Worm (Caenorhabditis elegans) whole organism, L2 larva: ENCODE results near the gene F57B9.8.

Source experiments
- Y55F3AM.14 ChIP-seq: fragments of 200-800 bp; sonication (Bioruptor generic); optimal IDR thresholded peaks from 2 replicates; lab custom pipeline; 2018; ENCODE audit warnings: mild to moderate bottlenecking, missing genetic modification characterization, missing compliant biosample characterization
- aly-2 ChIP-seq: fragments of 150-350 bp; optimal IDR thresholded peaks from 2 replicates; lab custom pipeline; 2014; ENCODE audit warnings: missing biosample characterization, missing genetic modification characterization
- ceh-16 ChIP-seq: fragments of 150-350 bp; optimal IDR thresholded peaks from 2 replicates; lab custom pipeline; 2014; ENCODE audit warnings: missing biosample characterization, missing genetic modification characterization
- ceh-82 ChIP-seq: fragments of 150-350 bp; optimal IDR thresholded peaks from 2 replicates; lab custom pipeline; 2014; ENCODE audit warnings: missing biosample characterization, missing genetic modification characterization
- elt-1 ChIP-seq: fragments of 150-350 bp; optimal IDR thresholded peaks from 2 replicates; lab custom pipeline; 2014; ENCODE audit warnings: missing biosample characterization, missing genetic modification characterization
- lin-13 ChIP-seq: fragments of 150-350 bp; optimal IDR thresholded peaks from 2 replicates; lab custom pipeline; 2014; ENCODE audit warnings: missing biosample characterization, missing genetic modification reagents, missing genetic modification characterization
- nhr-11 ChIP-seq: fragments of 150-350 bp; optimal IDR thresholded peaks from 2 replicates; lab custom pipeline; 2014; ENCODE audit warnings: missing biosample characterization, missing genetic modification characterization
- nhr-237 ChIP-seq: fragments of 150-350 bp; optimal IDR thresholded peaks from 2 replicates; lab custom pipeline; 2014; ENCODE audit warnings: missing biosample characterization, missing genetic modification characterization
- skn-1 ChIP-seq: sonication (generic microtip); optimal IDR thresholded peaks from 2 replicates; lab custom pipeline; 2017; ENCODE audit warnings: missing biosample characterization, missing genetic modification characterization
- sma-3 ChIP-seq: sonication (generic microtip); optimal IDR thresholded peaks from 2 replicates; lab custom pipeline; 2016; ENCODE audit warnings: missing genetic modification reagents, missing genetic modification characterization, missing compliant biosample characterization
- ztf-1 ChIP-seq: fragments of 200-800 bp; sonication (Bioruptor generic); conservative IDR thresholded peaks from 2 replicates; pipeline ENCODE4 v1.3.6; 2022; ENCODE audit warnings: missing genetic modification characterization, missing compliant biosample characterization
- ztf-11 ChIP-seq: sonication (generic microtip); optimal IDR thresholded peaks from 2 replicates; lab custom pipeline; 2017; ENCODE audit warnings: missing biosample characterization, missing genetic modification characterization

DNA sequence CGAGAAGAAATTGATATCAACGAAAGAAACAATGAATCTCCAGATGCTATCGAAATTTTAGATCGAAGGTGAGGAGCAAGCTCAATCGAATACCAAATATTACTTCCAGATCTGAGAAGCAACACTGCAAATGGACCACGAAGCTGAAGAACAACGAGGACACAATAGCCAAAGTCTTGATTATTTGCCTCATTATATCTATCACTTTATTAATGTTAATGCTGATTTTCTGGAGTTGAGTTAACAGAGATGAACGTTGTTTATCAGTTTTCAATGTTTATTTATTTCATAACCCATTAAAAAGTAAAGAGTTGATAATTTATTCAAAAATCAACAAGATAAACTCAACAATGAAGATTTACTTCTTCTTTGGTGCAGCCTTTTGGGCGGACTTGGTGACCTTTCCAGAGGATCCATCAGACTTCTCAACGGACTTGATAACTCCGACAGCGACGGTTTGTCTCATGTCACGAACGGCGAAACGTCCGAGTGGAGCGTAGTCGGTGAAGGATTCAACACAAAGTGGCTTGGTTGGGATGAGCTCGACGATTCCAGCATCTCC lies 34.7 kb upstream of the F57B9.8 start:
- TF ChIP-seq ceh-82 = no peak
- TF ChIP-seq aly-2 (tag; lab: Kevin White, UChicago) = no peak
- no peak for TF ChIP-seq nhr-11 (tag; lab: Kevin White, UChicago)
- no peak for TF ChIP-seq elt-1
- no peak for TF ChIP-seq lin-13 (GFP tag; lab: Kevin White, UChicago)
- TF ChIP-seq skn-1 (tag; lab: Kevin White, UChicago) = no peak
- TF ChIP-seq nhr-237 (tag; lab: Kevin White, UChicago) = no peak
- TF ChIP-seq ztf-11 (tag; lab: Kevin White, UChicago) = no peak
- TF ChIP-seq sma-3 (GFP tag; lab: Kevin White, UChicago) = no peak
- peak; percentile 20 for TF ChIP-seq Y55F3AM.14
- TF ChIP-seq ztf-1 (GFP tag; lab: Robert Waterston, UW) = no peak
- TF ChIP-seq ceh-16 (tag; lab: Kevin White, UChicago) = no peak
